Fruit fly (Drosophila melanogaster): Measurements from ENCODE around the gene ed.

DNA sequence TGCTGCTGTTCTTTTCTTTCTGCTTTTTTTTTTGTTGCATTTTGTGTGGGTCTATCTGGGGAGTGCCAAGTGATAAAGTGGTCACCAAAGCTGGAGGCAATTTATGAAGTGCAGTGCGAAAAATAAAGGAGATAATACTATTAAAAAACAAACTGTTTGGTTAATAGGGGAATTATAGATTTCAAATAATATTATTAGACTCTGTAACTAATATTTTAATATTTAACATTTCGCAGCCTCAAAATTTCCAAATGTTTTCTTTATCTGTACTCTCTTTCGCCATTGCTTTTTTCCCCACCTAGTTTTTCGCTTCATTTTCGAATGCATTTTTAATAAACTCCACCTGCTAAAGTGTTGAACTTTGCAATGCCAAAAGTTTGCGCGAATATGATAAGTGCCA is 34.0 kb downstream of the ed start:
- no peak for TF ChIP-seq CTCF (optimal IDR thresholded peaks at IDR 0.05)
- TF ChIP-seq CG8478 (optimal IDR thresholded peaks at IDR 0.05), result no peak
